Worm (Caenorhabditis elegans) whole organism, L4 larva: ENCODE results near the gene clec-39.

Source experiments
- D1046.2 ChIP-seq: fragments of 200-800 bp; sonication (Bioruptor generic); IDR thresholded peaks from 2 replicates; pipeline ENCODE4 v1.3.6; 2022; ENCODE audit warnings: missing genetic modification characterization, missing compliant biosample characterization
- F26F4.8 ChIP-seq: fragments of 200-800 bp; sonication (Bioruptor generic); conservative IDR thresholded peaks from 2 replicates; pipeline ENCODE4 v1.3.6; 2022; ENCODE audit warnings: missing genetic modification characterization, missing compliant biosample characterization
- F37D6.2 ChIP-seq: sonication (generic microtip); optimal IDR thresholded peaks from 2 replicates; lab custom pipeline; 2016; ENCODE audit warnings: mild to moderate bottlenecking, missing genetic modification characterization, missing compliant biosample characterization
- F49E8.2 ChIP-seq: sonication (generic microtip); optimal IDR thresholded peaks from 2 replicates; lab custom pipeline; 2016; ENCODE audit warnings: missing compliant biosample characterization, mild to moderate bottlenecking, missing genetic modification characterization, borderline replicate concordance
- R02D3.7 ChIP-seq: fragments of 150-350 bp; sonication (generic microtip); optimal IDR thresholded peaks from 3 replicates; lab custom pipeline; 2014; ENCODE audit warnings: missing biosample characterization, missing genetic modification characterization
- Y75B8A.6 ChIP-seq: fragments of 200-800 bp; sonication (Bioruptor generic); IDR thresholded peaks from 2 replicates; pipeline ENCODE4 v1.3.6; 2022; ENCODE audit warnings: missing genetic modification reagents, missing genetic modification characterization, missing compliant biosample characterization
- aha-1 ChIP-seq: fragments of 150-350 bp; peaks from one replicate; lab custom pipeline; 2014; ENCODE audit warnings: missing biosample characterization, missing genetic modification characterization
- arid-1 ChIP-seq: fragments of 200-800 bp; sonication (Bioruptor generic); conservative IDR thresholded peaks from 2 replicates; pipeline ENCODE4 v1.3.6; 2022; ENCODE audit warnings: missing genetic modification reagents, missing genetic modification characterization, missing compliant biosample characterization
- ceh-82 ChIP-seq: sonication (generic microtip); optimal IDR thresholded peaks from 2 replicates; lab custom pipeline; 2017; ENCODE audit warnings: missing biosample characterization, missing genetic modification characterization
- ces-1 ChIP-seq: fragments of 150-350 bp; sonication (generic microtip); optimal IDR thresholded peaks from 4 replicates; lab custom pipeline; 2014; ENCODE audit warnings: missing biosample characterization, missing genetic modification reagents, missing genetic modification characterization
- cey-2 ChIP-seq: sonication (generic microtip); optimal IDR thresholded peaks from 3 replicates; lab custom pipeline; 2017; ENCODE audit warnings: missing genetic modification characterization, mild to moderate bottlenecking, missing compliant biosample characterization, antibody characterized with exemption, borderline replicate concordance; ENCODE audit not compliant: insufficient read depth
- ctbp-1 ChIP-seq: fragments of 200-800 bp; sonication (Bioruptor generic); IDR thresholded peaks from 2 replicates; pipeline ENCODE4 v1.3.6; 2022; ENCODE audit warnings: missing genetic modification reagents, missing genetic modification characterization, missing compliant biosample characterization
- daf-16 ChIP-seq, 3 experiments: sonication (generic microtip); optimal IDR thresholded peaks; 2 replicates each; lab custom pipeline; 2016 to 2017; ENCODE audit warnings: missing genetic modification characterization in 3 of 3, missing genetic modification reagents in 3 of 3, mild to moderate bottlenecking in 2 of 3, missing compliant biosample characterization in 2 of 3, missing biosample characterization in 1 of 3, moderate library complexity in 1 of 3
- daf-19 ChIP-seq: fragments of 200-800 bp; sonication (Bioruptor generic); conservative IDR thresholded peaks from 2 replicates; pipeline ENCODE4 v1.3.6; 2022; ENCODE audit warnings: missing genetic modification characterization, missing compliant biosample characterization
- daf-8 ChIP-seq: fragments of 200-800 bp; sonication (Bioruptor generic); IDR thresholded peaks from 2 replicates; pipeline ENCODE4 v1.3.6; 2022; ENCODE audit warnings: missing genetic modification characterization, missing compliant biosample characterization
- dmd-6 ChIP-seq: fragments of 200-800 bp; sonication (Bioruptor generic); IDR thresholded peaks from 2 replicates; pipeline ENCODE4 v1.3.6; 2022; ENCODE audit warnings: missing genetic modification reagents, missing genetic modification characterization, missing compliant biosample characterization
- dve-1 ChIP-seq: sonication (generic microtip); optimal IDR thresholded peaks from 2 replicates; lab custom pipeline; 2017; ENCODE audit warnings: antibody characterized with exemption, mild to moderate bottlenecking, missing genetic modification characterization, missing compliant biosample characterization; ENCODE audit not compliant: insufficient read depth
- egl-27 ChIP-seq: sonication (generic microtip); optimal IDR thresholded peaks from 3 replicates; lab custom pipeline; 2017; ENCODE audit warnings: missing biosample characterization, missing genetic modification reagents, missing genetic modification characterization
- fkh-10 ChIP-seq: fragments of 150-350 bp; optimal IDR thresholded peaks from 2 replicates; lab custom pipeline; 2014; ENCODE audit warnings: missing biosample characterization, missing genetic modification reagents, missing genetic modification characterization
- hlh-30 ChIP-seq: sonication (generic microtip); optimal IDR thresholded peaks from 2 replicates; lab custom pipeline; 2017; ENCODE audit warnings: antibody characterized with exemption, mild to moderate bottlenecking, missing genetic modification characterization, missing compliant biosample characterization; ENCODE audit not compliant: insufficient read depth
- jun-1 ChIP-seq: fragments of 150-350 bp; optimal IDR thresholded peaks from 2 replicates; lab custom pipeline; 2014; ENCODE audit warnings: missing biosample characterization, missing genetic modification reagents, missing genetic modification characterization
- lin-13 ChIP-seq: fragments of 150-350 bp; optimal IDR thresholded peaks from 2 replicates; lab custom pipeline; 2014; ENCODE audit warnings: missing biosample characterization, missing genetic modification reagents, missing genetic modification characterization
- lin-15B ChIP-seq: fragments of 150-350 bp; sonication (generic microtip); optimal IDR thresholded peaks from 3 replicates; lab custom pipeline; 2014; ENCODE audit warnings: missing biosample characterization, missing genetic modification characterization
- lin-29 ChIP-seq: fragments of 200-800 bp; sonication (Bioruptor generic); IDR thresholded peaks from 2 replicates; pipeline ENCODE4 v1.3.6; 2022; ENCODE audit warnings: missing genetic modification reagents, missing genetic modification characterization, missing compliant biosample characterization
- mdl-1 ChIP-seq, 2 experiments: fragments of 150-350 bp in 1 of 2; sonication (generic microtip) in 1 of 2; optimal IDR thresholded peaks; 2 replicates each; lab custom pipeline; 2014 to 2017; ENCODE audit warnings: missing biosample characterization in 2 of 2, missing genetic modification characterization in 2 of 2
- mdt-29 ChIP-seq: fragments of 200-800 bp; sonication (Bioruptor generic); IDR thresholded peaks from 2 replicates; pipeline ENCODE4 v1.3.6; 2022; ENCODE audit warnings: missing genetic modification reagents, missing genetic modification characterization, missing compliant biosample characterization
- mxl-3 ChIP-seq: fragments of 200-800 bp; sonication (Bioruptor generic); optimal IDR thresholded peaks from 2 replicates; lab custom pipeline; 2018; ENCODE audit warnings: mild to moderate bottlenecking, missing genetic modification characterization, missing compliant biosample characterization
- nhr-10 ChIP-seq: fragments of 150-350 bp; optimal IDR thresholded peaks from 2 replicates; lab custom pipeline; 2014; ENCODE audit warnings: missing biosample characterization, missing genetic modification characterization
- nhr-102 ChIP-seq: sonication (generic microtip); optimal IDR thresholded peaks from 2 replicates; lab custom pipeline; 2016; ENCODE audit warnings: mild to moderate bottlenecking, missing genetic modification characterization, moderate library complexity, missing compliant biosample characterization
- nhr-28 ChIP-seq: fragments of 150-350 bp; optimal IDR thresholded peaks from 2 replicates; lab custom pipeline; 2014; ENCODE audit warnings: missing biosample characterization, missing genetic modification characterization
- nhr-41 ChIP-seq: fragments of 200-800 bp; sonication (Bioruptor generic); IDR thresholded peaks from 2 replicates; pipeline ENCODE4 v1.3.6; 2022; ENCODE audit warnings: missing genetic modification reagents, missing genetic modification characterization, missing compliant biosample characterization
- pha-4 ChIP-seq, 2 experiments: fragments of 150-350 bp in 1 of 2; fragments of 200-800 bp in 1 of 2; sonication (Bioruptor generic) in 1 of 2; IDR thresholded peaks in 1 of 2; optimal IDR thresholded peaks in 1 of 2; 2 replicates each; pipeline versions ENCODE4 v1.3.6 to Lab custom; 2014 to 2022; ENCODE audit warnings: missing genetic modification characterization in 2 of 2, missing genetic modification reagents in 2 of 2, missing biosample characterization in 1 of 2, missing compliant biosample characterization in 1 of 2
- snpc-4 ChIP-seq: fragments of 150-350 bp; optimal IDR thresholded peaks from 2 replicates; lab custom pipeline; 2014; ENCODE audit warnings: missing biosample characterization, missing genetic modification characterization
- spr-1 ChIP-seq: sonication (generic microtip); optimal IDR thresholded peaks from 2 replicates; lab custom pipeline; 2016; ENCODE audit warnings: mild to moderate bottlenecking, missing genetic modification characterization, missing compliant biosample characterization
- unc-130 ChIP-seq: sonication (generic microtip); optimal IDR thresholded peaks from 2 replicates; lab custom pipeline; 2016; ENCODE audit warnings: missing genetic modification reagents, missing genetic modification characterization, missing compliant biosample characterization
- unc-62 ChIP-seq, 3 experiments: fragments of 150-350 bp in 1 of 3; sonication (generic microtip); optimal IDR thresholded peaks in 2 of 3; peaks in 1 of 3; 1 replicate in 1 of 3; 2 replicates in 2 of 3; lab custom pipeline; 2014 to 2017; ENCODE audit warnings: missing biosample characterization in 3 of 3, missing genetic modification characterization in 3 of 3, missing genetic modification reagents in 3 of 3, missing genotype in 1 of 3
- ztf-7 ChIP-seq: fragments of 150-350 bp; optimal IDR thresholded peaks from 2 replicates; lab custom pipeline; 2014; ENCODE audit warnings: missing biosample characterization, missing genetic modification characterization

Gene clec-39

DNA sequence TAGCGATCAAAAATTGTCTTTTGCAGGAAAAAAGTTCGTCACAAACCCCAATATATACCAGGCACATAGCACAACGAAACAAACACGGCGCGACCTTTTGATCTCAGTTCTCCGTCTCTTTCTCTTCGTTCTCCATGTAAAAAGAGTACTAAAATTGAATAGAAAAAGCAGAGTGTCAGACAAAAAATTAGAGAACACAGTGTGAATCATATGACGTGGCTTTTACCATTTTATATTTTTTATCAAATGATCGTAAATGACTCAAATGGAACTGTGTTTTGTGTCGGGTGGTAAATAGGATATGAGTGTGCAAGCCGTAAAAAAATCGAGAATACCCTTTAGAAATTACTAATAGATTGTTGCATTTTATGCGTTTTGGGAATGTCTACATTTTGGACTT, 13.1 kb upstream of the clec-39 start (continued):
- TF ChIP-seq aha-1 (no peak), pha-4 (GFP tag; IDR thresholded peaks at IDR 0.05; lab: Robert Waterston, UW) (no peak; the same call in 1 of the 2 replicates), pha-4 (tag; optimal IDR thresholded peaks at IDR 0.05; lab: Kevin White, UChicago) (peak; percentile 51), ztf-7 (tag; lab: Kevin White, UChicago) (peak; percentile 80), nhr-102 (tag; lab: Kevin White, UChicago) (peak; percentile 74), D1046.2 (no peak), F26F4.8 (GFP tag; lab: Robert Waterston, UW) (no peak), lin-29 (GFP tag; lab: Robert Waterston, UW) (no peak), daf-16 (GFP tag; optimal IDR thresholded peaks at IDR 0.05; lab: Kevin White, UChicago) (no peak), daf-16 (tag; optimal IDR thresholded peaks at IDR 0.05; lab: Kevin White, UChicago) (peak; percentile 92), snpc-4 (no peak), ceh-82 (tag; lab: Kevin White, UChicago) (no peak), R02D3.7 (tag; lab: Kevin White, UChicago) (no peak), mxl-3 (GFP tag; lab: Kevin White, UChicago) (no peak), fkh-10 (GFP tag; lab: Kevin White, UChicago) (no peak), mdl-1 (tag; optimal IDR thresholded peaks at IDR 0.05; lab: Kevin White, UChicago) (peak in 1 of 2 experiments; percentile 13), lin-13 (GFP tag; lab: Kevin White, UChicago) (no peak), nhr-28 (tag; lab: Kevin White, UChicago) (peak; percentile 90), arid-1 (GFP tag; lab: Robert Waterston, UW) (no peak), F37D6.2 (tag; lab: Kevin White, UChicago) (no peak), F49E8.2 (tag; lab: Kevin White, UChicago) (no peak), dve-1 (tag; lab: Kevin White, UChicago) (peak; percentile 93), ctbp-1 (no peak), nhr-41 (GFP tag; lab: Robert Waterston, UW) (no peak), dmd-6 (GFP tag; lab: Robert Waterston, UW) (peak; percentile 94), unc-62 (GFP tag; optimal IDR thresholded peaks at IDR 0.05 in 1 of 2; lab: Kevin White, UChicago) (peak in 1 of 2 experiments; percentile 2), unc-62 (tag; optimal IDR thresholded peaks at IDR 0.05; lab: Kevin White, UChicago) (no peak)

ce11 chrV:16726915-16727314, 12.2 kb upstream of the clec-39 start, which contains the start of gene T25E12.14:
Gene T25E12.14, plus strand, starts transcription at chrV:16727215.
- TF ChIP-seq jun-1 (tag; lab: Kevin White, UChicago) (no peak), egl-27 (no peak), hlh-30 (tag; lab: Kevin White, UChicago) (no peak), unc-130 (no peak), nhr-10 (tag; lab: Kevin White, UChicago) (no peak), daf-8 (GFP tag; lab: Robert Waterston, UW) (no peak), Y75B8A.6 (GFP tag; lab: Robert Waterston, UW) (no peak), spr-1 (no peak), ces-1 (no peak), mdt-29 (GFP tag; lab: Robert Waterston, UW) (no peak), cey-2 (tag; lab: Kevin White, UChicago) (no peak), lin-15B (no peak), daf-19 (GFP tag; lab: Robert Waterston, UW) (no peak), unc-62 (GFP tag; optimal IDR thresholded peaks at IDR 0.05 in 1 of 2; lab: Kevin White, UChicago) (no peak), unc-62 (tag; optimal IDR thresholded peaks at IDR 0.05; lab: Kevin White, UChicago) (no peak)
